Worm (Caenorhabditis elegans): Measurements from ENCODE around the gene kbp-1.

kbp-1 gene

DNA sequence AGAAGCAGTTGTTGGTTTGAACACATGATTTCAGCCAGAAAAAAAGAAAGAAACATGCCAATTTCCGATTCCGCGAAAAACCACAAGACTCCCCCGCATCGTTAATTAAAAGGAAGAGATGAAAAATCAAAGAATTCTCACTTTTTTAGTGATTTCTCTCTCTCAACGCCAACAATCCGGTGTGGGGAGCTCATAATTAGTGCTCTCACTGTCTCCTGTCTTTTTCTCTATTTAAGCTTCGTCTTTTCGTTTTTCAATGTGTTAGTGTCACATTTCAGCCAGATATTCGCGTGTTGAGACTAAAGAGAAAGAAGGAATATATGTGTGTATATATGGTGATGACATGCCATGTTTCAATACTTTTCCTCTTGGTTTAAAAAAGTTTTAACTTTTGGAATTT is 4.3 kb downstream of the kbp-1 start (continued):
- TF ChIP-seq duxl-1 (tag; optimal IDR thresholded peaks at IDR 0.05; ENCODE audit: poor library complexity) (no peak), Y75B8A.6 (GFP tag; IDR thresholded peaks at IDR 0.05) (no peak), ama-1 (optimal IDR thresholded peaks at IDR 0.05) (peak; percentile 1), mxl-2 (GFP tag; conservative IDR thresholded peaks at IDR 0.05) (no peak), ctbp-1 (GFP tag; IDR thresholded peaks at IDR 0.05) (no peak), nhr-25 (tag; optimal IDR thresholded peaks at IDR 0.05; ENCODE audit: borderline replicate concordance, insufficient read depth) (no peak), fos-1 (tag; optimal IDR thresholded peaks at IDR 0.05) (no peak), daf-19 (GFP tag; conservative IDR thresholded peaks at IDR 0.05) (no peak), mep-1 (tag; optimal IDR thresholded peaks at IDR 0.05) (peak; percentile 48), nhr-28 (tag; optimal IDR thresholded peaks at IDR 0.05) (no peak), F49E8.2 (tag; optimal IDR thresholded peaks at IDR 0.05; ENCODE audit: borderline replicate concordance) (no peak), hlh-30 (tag; optimal IDR thresholded peaks at IDR 0.05; ENCODE audit: insufficient read depth) (no peak), nhr-48 (tag; optimal IDR thresholded peaks at IDR 0.05) (no peak), saeg-2 (GFP tag; IDR thresholded peaks at IDR 0.05) (no peak), ceh-62 (tag; optimal IDR thresholded peaks at IDR 0.05) (no peak), mdl-1 (tag; optimal IDR thresholded peaks at IDR 0.05) (no peak), skn-1 (tag; optimal IDR thresholded peaks at IDR 0.05) (no peak), nhr-11 (tag; optimal IDR thresholded peaks at IDR 0.05) (peak; percentile 32), lin-15B (tag; optimal IDR thresholded peaks at IDR 0.05) (no peak), ZK546.5 (tag; optimal IDR thresholded peaks at IDR 0.05) (no peak), zfp-2 (tag; optimal IDR thresholded peaks at IDR 0.05) (no peak), daf-16 (GFP tag; optimal IDR thresholded peaks at IDR 0.05) (peak in 1 of 2 experiments; percentile 44), daf-16 (tag; optimal IDR thresholded peaks at IDR 0.05) (no peak)

DNA sequence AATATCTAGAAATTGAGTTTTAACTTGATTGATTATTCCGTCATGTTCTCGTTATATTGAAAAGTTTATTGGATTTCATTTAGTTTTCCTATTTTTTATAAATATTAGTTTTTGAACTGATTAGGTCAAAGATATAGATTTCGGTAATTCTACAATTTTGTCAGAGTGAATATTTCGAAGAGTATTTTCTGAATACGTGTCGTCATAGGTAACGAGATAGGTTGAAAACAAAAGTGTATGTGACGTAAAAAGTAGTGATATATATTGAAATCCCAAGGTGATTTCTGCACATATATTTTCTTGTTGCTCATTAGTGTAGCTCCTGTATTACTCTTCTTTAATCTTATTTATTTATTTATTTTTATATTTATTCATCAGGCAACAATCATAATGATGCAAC is 11.4 kb downstream of the kbp-1 start, which contains the start of gene K04C2.7:
TSS of gene K04C2.7 (plus strand) at position 301 of the 400 bp plus-strand sequence.
- TF ChIP-seq zip-2 (tag; optimal IDR thresholded peaks at IDR 0.05) (no peak), dmd-8 (GFP tag; IDR thresholded peaks at IDR 0.05) (no peak), daf-16 (GFP tag; optimal IDR thresholded peaks at IDR 0.05) (no peak), daf-16 (tag; optimal IDR thresholded peaks at IDR 0.05) (no peak), lin-38 (GFP tag; IDR thresholded peaks at IDR 0.05) (no peak), snpc-1.2 (GFP tag; IDR thresholded peaks at IDR 0.05) (no peak), F26F4.8 (GFP tag; conservative IDR thresholded peaks at IDR 0.05) (no peak), nhr-48 (tag; optimal IDR thresholded peaks at IDR 0.05) (no peak), rbr-2 (tag; optimal IDR thresholded peaks at IDR 0.05) (no peak), madf-9 (GFP tag; conservative IDR thresholded peaks at IDR 0.05) (no peak), zfp-3 (GFP tag; conservative IDR thresholded peaks at IDR 0.05) (no peak), hmg-1.1 (GFP tag; IDR thresholded peaks at IDR 0.05) (no peak), lsy-2 (tag; optimal IDR thresholded peaks at IDR 0.05) (no peak), hlh-11 (tag; optimal IDR thresholded peaks at IDR 0.05) (no peak), ceh-62 (tag; optimal IDR thresholded peaks at IDR 0.05) (no peak), nhr-111 (GFP tag; optimal IDR thresholded peaks at IDR 0.05) (no peak), mep-1 (tag; optimal IDR thresholded peaks at IDR 0.05) (no peak)

DNA sequence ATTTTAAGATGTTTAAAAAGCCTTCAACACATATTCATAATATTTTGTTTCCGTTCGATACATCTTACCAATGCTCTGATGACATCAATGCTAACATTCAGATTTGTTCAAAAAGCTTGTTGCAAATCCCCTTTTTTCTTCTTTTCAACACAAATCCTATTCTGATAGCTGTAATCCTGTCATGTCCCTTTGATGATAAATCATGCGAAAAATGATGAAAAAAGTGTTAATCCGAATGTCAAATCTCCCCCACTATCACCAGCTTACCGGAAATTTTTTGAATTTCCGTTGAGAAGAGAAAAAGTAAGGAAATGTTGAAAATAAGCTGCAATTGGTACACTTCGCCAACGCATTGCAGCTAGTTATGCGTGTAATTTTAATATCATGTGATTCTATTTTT is 12.3 kb downstream of the kbp-1 start:
- TF ChIP-seq unc-62 (GFP tag; optimal IDR thresholded peaks at IDR 0.05 in 1 of 2) (peak in 1 of 2 experiments; percentile 85), unc-62 (tag; optimal IDR thresholded peaks at IDR 0.05) (no peak), dve-1 (tag; optimal IDR thresholded peaks at IDR 0.05; ENCODE audit: insufficient read depth) (no peak)
